Fruit fly (Drosophila melanogaster) whole organism, embryonic: ENCODE results near the gene RluA-1.
A peak's percentile ranks its signal among the peaks of the same experiment; 100 is the strongest.

ENCODE experiments used
- CG10462 ChIP-seq: fragments of 200-800 bp; sonication (Bioruptor generic); optimal IDR thresholded peaks from 2 replicates; lab custom pipeline; 2016; ENCODE audit warnings: missing biosample characterization, missing genetic modification characterization
- CG12219 ChIP-seq: fragments of 200-800 bp; sonication (Bioruptor generic); optimal IDR thresholded peaks from 3 replicates; lab custom pipeline; 2018; ENCODE audit warnings: missing biosample characterization, mild to moderate bottlenecking, missing genetic modification characterization
- CG12299 ChIP-seq: fragments of 200-800 bp; sonication (Bioruptor generic); optimal IDR thresholded peaks from 2 replicates; lab custom pipeline; 2018; ENCODE audit warnings: missing biosample characterization, mild to moderate bottlenecking, missing genetic modification characterization
- CG13894 ChIP-seq: fragments of 200-800 bp; sonication (Bioruptor generic); optimal IDR thresholded peaks from 3 replicates; lab custom pipeline; 2018; ENCODE audit warnings: missing biosample characterization, mild to moderate bottlenecking, missing genetic modification characterization, moderate library complexity
- CG14441 ChIP-seq: fragments of 200-800 bp; sonication (Bioruptor generic); IDR thresholded peaks from 2 replicates; pipeline ENCODE4 v1.3.6; 2022; ENCODE audit warnings: missing biosample characterization, missing genetic modification characterization
- CG15514 ChIP-seq: fragments of 200-800 bp; sonication (Bioruptor generic); optimal IDR thresholded peaks from 3 replicates; lab custom pipeline; 2017; ENCODE audit warnings: missing biosample characterization, missing genetic modification characterization, mild to moderate bottlenecking, moderate library complexity, missing genetic modification reagents
- CG15601 ChIP-seq: fragments of 200-800 bp; sonication (Bioruptor generic); optimal IDR thresholded peaks from 3 replicates; lab custom pipeline; 2019; ENCODE audit warnings: missing biosample characterization, mild to moderate bottlenecking, missing genetic modification characterization, moderate library complexity
- CG1603 ChIP-seq: fragments of 200-800 bp; sonication (Bioruptor generic); optimal IDR thresholded peaks from 2 replicates; lab custom pipeline; 2019; ENCODE audit warnings: missing biosample characterization, mild to moderate bottlenecking, missing genetic modification characterization, moderate library complexity
- CG17186 ChIP-seq: fragments of 200-800 bp; sonication (Bioruptor generic); optimal IDR thresholded peaks from 3 replicates; lab custom pipeline; 2017; ENCODE audit warnings: missing biosample characterization, missing genetic modification reagents, missing genetic modification characterization
- CG17328 ChIP-seq: fragments of 200-800 bp; sonication (Bioruptor generic); IDR thresholded peaks from 2 replicates; pipeline ENCODE4 v1.3.6; 2022; ENCODE audit warnings: missing biosample characterization, missing genetic modification characterization
- CG17359 ChIP-seq: fragments of 200-800 bp; sonication (Bioruptor generic); optimal IDR thresholded peaks from 3 replicates; lab custom pipeline; 2018; ENCODE audit warnings: missing biosample characterization, mild to moderate bottlenecking, missing genetic modification characterization, moderate library complexity
- CG32772 ChIP-seq: fragments of 200-800 bp; sonication (Bioruptor generic); IDR thresholded peaks from 2 replicates; pipeline ENCODE4 v1.3.6; 2022; ENCODE audit warnings: missing biosample characterization, missing genetic modification characterization
- CG33557 ChIP-seq: fragments of 200-800 bp; sonication (Bioruptor generic); optimal IDR thresholded peaks from 2 replicates; lab custom pipeline; 2019; ENCODE audit warnings: missing biosample characterization, mild to moderate bottlenecking, missing genetic modification characterization, moderate library complexity
- CG6272 ChIP-seq: fragments of 200-800 bp; sonication (Bioruptor generic); IDR thresholded peaks from 2 replicates; pipeline ENCODE4 v1.3.6; 2022; ENCODE audit warnings: missing biosample characterization, missing genetic modification characterization
- CG6813 ChIP-seq: fragments of 200-800 bp; sonication (Bioruptor generic); optimal IDR thresholded peaks from 2 replicates; lab custom pipeline; 2017; ENCODE audit warnings: missing biosample characterization, missing genetic modification characterization, mild to moderate bottlenecking, moderate library complexity, missing genetic modification reagents
- CG6854 ChIP-seq: fragments of 200-800 bp; sonication (Bioruptor generic); optimal IDR thresholded peaks from 3 replicates; lab custom pipeline; 2017; ENCODE audit warnings: missing biosample characterization, mild to moderate bottlenecking, missing genetic modification characterization
- CG7357 ChIP-seq: fragments of 200-800 bp; sonication (Bioruptor generic); IDR thresholded peaks from 3 replicates; pipeline ENCODE4 v1.3.6; 2022; ENCODE audit warnings: missing biosample characterization, missing genetic modification characterization
- CG7963 ChIP-seq: fragments of 200-800 bp; sonication (Bioruptor generic); IDR thresholded peaks from 3 replicates; pipeline ENCODE4 v1.3.6; 2022; ENCODE audit warnings: missing biosample characterization, missing genetic modification characterization; ENCODE audit not compliant: partially characterized antibody
- CG8359 ChIP-seq: fragments of 200-800 bp; sonication (Bioruptor generic); optimal IDR thresholded peaks from 2 replicates; lab custom pipeline; 2017; ENCODE audit warnings: missing biosample characterization, mild to moderate bottlenecking, missing genetic modification characterization, borderline replicate concordance
- CG9437 ChIP-seq: fragments of 200-800 bp; sonication (Bioruptor generic); optimal IDR thresholded peaks from 2 replicates; lab custom pipeline; 2018; ENCODE audit warnings: missing biosample characterization, mild to moderate bottlenecking, missing genetic modification characterization
- CrebB ChIP-seq: fragments of 200-800 bp; sonication (Bioruptor generic); optimal IDR thresholded peaks from 3 replicates; lab custom pipeline; 2018; ENCODE audit warnings: missing biosample characterization, mild to moderate bottlenecking, missing genetic modification characterization
- Doc3 ChIP-seq: fragments of 200-800 bp; sonication (Bioruptor generic); IDR thresholded peaks from 3 replicates; pipeline ENCODE4 v1.3.6; 2022; ENCODE audit warnings: missing biosample characterization, missing genetic modification characterization; ENCODE audit not compliant: partially characterized antibody
- E2f1 ChIP-seq: fragments of 200-800 bp; sonication (Bioruptor generic); IDR thresholded peaks from 2 replicates; pipeline ENCODE4 v1.3.6; 2022; ENCODE audit warnings: missing biosample characterization, missing genetic modification characterization
- HHEX ChIP-seq: fragments of 200-800 bp; sonication (Bioruptor generic); optimal IDR thresholded peaks from 3 replicates; lab custom pipeline; 2017; ENCODE audit warnings: missing biosample characterization, mild to moderate bottlenecking, missing genetic modification characterization, missing genetic modification reagents
- HLHmδ ChIP-seq: fragments of 200-800 bp; sonication (Bioruptor generic); optimal IDR thresholded peaks from 2 replicates; lab custom pipeline; 2018; ENCODE audit warnings: missing biosample characterization, mild to moderate bottlenecking, missing genetic modification characterization, moderate library complexity
- NC2β ChIP-seq: fragments of 200-800 bp; sonication (Bioruptor generic); optimal IDR thresholded peaks from 2 replicates; lab custom pipeline; 2016; ENCODE audit warnings: missing biosample characterization, missing genetic modification characterization
- Oaz ChIP-seq: fragments of 200-800 bp; sonication (Bioruptor generic); IDR thresholded peaks from 2 replicates; pipeline ENCODE4 v1.3.6; 2022; ENCODE audit warnings: missing biosample characterization, missing genetic modification characterization
- Poxn ChIP-seq: fragments of 200-800 bp; sonication (Bioruptor generic); IDR thresholded peaks from 2 replicates; pipeline ENCODE4 v1.3.6; 2022; ENCODE audit warnings: missing biosample characterization, missing genetic modification characterization
- Sox100B ChIP-seq: fragments of 200-800 bp; sonication (Bioruptor generic); optimal IDR thresholded peaks from 3 replicates; lab custom pipeline; 2018; ENCODE audit warnings: missing biosample characterization, mild to moderate bottlenecking, missing genetic modification characterization
- cad ChIP-seq: fragments of >200 bp; optimal IDR thresholded peaks from 2 replicates; lab custom pipeline; 2017; ENCODE audit warnings: missing biosample characterization, missing genetic modification characterization
- disco-r ChIP-seq: fragments of 200-800 bp; sonication (Bioruptor generic); optimal IDR thresholded peaks from 2 replicates; lab custom pipeline; 2016; ENCODE audit warnings: missing biosample characterization, missing genetic modification characterization
- en ChIP-seq: fragments of 200-800 bp; sonication (Bioruptor generic); optimal IDR thresholded peaks from 2 replicates; lab custom pipeline; 2016; ENCODE audit warnings: missing biosample characterization, missing genetic modification characterization
- gem ChIP-seq: fragments of 200-800 bp; sonication (Bioruptor generic); optimal IDR thresholded peaks from 2 replicates; lab custom pipeline; 2019; ENCODE audit warnings: missing biosample characterization, mild to moderate bottlenecking, missing genetic modification characterization, moderate library complexity
- gro ChIP-seq: fragments of 200-800 bp; sonication (Bioruptor generic); optimal IDR thresholded peaks from 2 replicates; lab custom pipeline; 2016; ENCODE audit warnings: missing biosample characterization, missing genetic modification characterization
- gsb-n ChIP-seq: fragments of 200-800 bp; sonication (Bioruptor generic); optimal IDR thresholded peaks from 3 replicates; lab custom pipeline; 2018; ENCODE audit warnings: missing biosample characterization, mild to moderate bottlenecking, missing genetic modification characterization
- gt ChIP-seq: fragments of 200-800 bp; sonication (Bioruptor generic); IDR thresholded peaks from 2 replicates; pipeline ENCODE4 v1.3.6; 2022; ENCODE audit warnings: missing biosample characterization, missing genetic modification characterization
- ham ChIP-seq: fragments of 200-800 bp; sonication (Bioruptor generic); IDR thresholded peaks from 2 replicates; pipeline ENCODE4 v1.3.6; 2022; ENCODE audit warnings: missing biosample characterization, missing genetic modification characterization
- lilli ChIP-seq: fragments of 200-800 bp; sonication (Bioruptor generic); optimal IDR thresholded peaks from 3 replicates; lab custom pipeline; 2016; ENCODE audit warnings: missing biosample characterization, missing genetic modification characterization
- lola ChIP-seq, 3 experiments: fragments of >200 bp in 2 of 3; fragments of 200-800 bp in 1 of 3; sonication (Bioruptor generic) in 1 of 3; optimal IDR thresholded peaks; 2 replicates each; lab custom pipeline; 2017 to 2019; ENCODE audit warnings: missing biosample characterization in 3 of 3, missing genetic modification characterization in 3 of 3, mild to moderate bottlenecking in 1 of 3, moderate library complexity in 1 of 3
- mam ChIP-seq: fragments of 200-800 bp; sonication (Bioruptor generic); optimal IDR thresholded peaks from 3 replicates; lab custom pipeline; 2016; ENCODE audit warnings: missing biosample characterization, missing genetic modification characterization
- org-1 ChIP-seq: fragments of 200-800 bp; sonication (Bioruptor generic); optimal IDR thresholded peaks from 2 replicates; lab custom pipeline; 2017; ENCODE audit warnings: missing biosample characterization, missing genetic modification characterization
- pan ChIP-seq, 4 experiments: fragments of >200 bp in 3 of 4; fragments of 200-800 bp in 1 of 4; sonication (Bioruptor generic) in 1 of 4; optimal IDR thresholded peaks in 3 of 4; IDR thresholded peaks in 1 of 4; 2 replicates each; pipeline versions ENCODE4 v1.3.6 to Lab custom; 2017 to 2022; ENCODE audit warnings: missing biosample characterization in 2 of 4, missing genetic modification characterization in 2 of 4, mixed read lengths in 1 of 4
- ranshi ChIP-seq: fragments of 200-800 bp; sonication (Bioruptor generic); IDR thresholded peaks from 2 replicates; pipeline ENCODE4 v1.3.6; 2022; ENCODE audit warnings: missing biosample characterization, missing genetic modification characterization
- sc ChIP-seq, 3 experiments: fragments of >200 bp in 2 of 3; fragments of 200-800 bp in 1 of 3; sonication (Bioruptor generic) in 1 of 3; optimal IDR thresholded peaks; 2 replicates in 2 of 3; 3 replicates in 1 of 3; lab custom pipeline; 2017; ENCODE audit warnings: mild to moderate bottlenecking in 1 of 3, missing biosample characterization in 1 of 3, missing genetic modification characterization in 1 of 3, missing genetic modification reagents in 1 of 3
- sisA ChIP-seq: fragments of 200-800 bp; sonication (Bioruptor generic); IDR thresholded peaks from 2 replicates; pipeline ENCODE4 v1.3.6; 2022; ENCODE audit warnings: missing biosample characterization, missing genetic modification characterization
- tio ChIP-seq: fragments of 200-800 bp; sonication (Bioruptor generic); optimal IDR thresholded peaks from 2 replicates; lab custom pipeline; 2017; ENCODE audit warnings: missing biosample characterization, missing genetic modification characterization, inconsistent platforms
- tna ChIP-seq: fragments of 200-800 bp; sonication (Bioruptor generic); IDR thresholded peaks from 2 replicates; pipeline ENCODE4 v1.3.6; 2022; ENCODE audit warnings: missing biosample characterization, missing genetic modification characterization; ENCODE audit not compliant: partially characterized antibody
- unc-4 ChIP-seq: fragments of 200-800 bp; sonication (Bioruptor generic); IDR thresholded peaks from 2 replicates; pipeline ENCODE4 v1.3.6; 2022; ENCODE audit warnings: missing biosample characterization, missing genetic modification characterization; ENCODE audit not compliant: partially characterized antibody
- vfl ChIP-seq: fragments of 200-800 bp; sonication (Bioruptor generic); optimal IDR thresholded peaks from 2 replicates; lab custom pipeline; 2016; ENCODE audit warnings: missing biosample characterization, missing genetic modification characterization

Gene RluA-1

dm6 chr2L:10439174-10439573, 35.0 kb downstream of the RluA-1 start, which contains the start of gene Nse4 (continued):
- TF ChIP-seq CG17359 (tag; lab: Kevin White, UChicago) (no peak), CG15514 (peak; percentile 25), ranshi (GFP tag; lab: Robert Waterston, UW) (no peak), CG6272 (no peak), sisA (GFP tag; lab: Robert Waterston, UW) (no peak), sc (optimal IDR thresholded peaks at IDR 0.05; lab: Kevin White, UChicago) (no peak), sc (GFP tag; optimal IDR thresholded peaks at IDR 0.05; lab: Kevin White, UChicago) (no peak), CG6854 (GFP tag; lab: Kevin White, UChicago) (no peak), tio (GFP tag; lab: Kevin White, UChicago) (no peak), CG17186 (GFP tag; lab: Kevin White, UChicago) (no peak), vfl (no peak), ham (no peak), gt (GFP tag; lab: Robert Waterston, UW) (no peak), lola (GFP tag; optimal IDR thresholded peaks at IDR 0.05; lab: Kevin White, UChicago) (peak in 1 of 3 experiments; percentile 32), HLHmδ (GFP tag; lab: Kevin White, UChicago) (no peak), CG13894 (tag; lab: Kevin White, UChicago) (no peak), Sox100B (GFP tag; lab: Kevin White, UChicago) (no peak), lilli (GFP tag; lab: Kevin White, UChicago) (no peak), CG1603 (tag; lab: Kevin White, UChicago) (peak; percentile 99), Oaz (GFP tag; lab: Robert Waterston, UW) (no peak), CG7357 (peak; percentile 85), CG10462 (GFP tag; lab: Kevin White, UChicago) (no peak), CG9437 (GFP tag; lab: Kevin White, UChicago) (no peak), CG33557 (GFP tag; lab: Kevin White, UChicago) (no peak), CG15601 (tag; lab: Kevin White, UChicago) (no peak), mam (GFP tag; lab: Kevin White, UChicago) (no peak), en (GFP tag; lab: Kevin White, UChicago) (no peak), NC2β (GFP tag; lab: Kevin White, UChicago) (no peak), org-1 (no peak), CG6813 (GFP tag; lab: Kevin White, UChicago) (no peak), E2f1 (no peak), CrebB (no peak), gem (tag; lab: Kevin White, UChicago) (no peak), cad (no peak), CG12299 (tag; lab: Kevin White, UChicago) (no peak), CG8359 (GFP tag; lab: Kevin White, UChicago) (no peak), Doc3 (peak; percentile 46; the same call in 2 of the 3 replicates), CG17328 (GFP tag; lab: Robert Waterston, UW) (no peak), CG14441 (no peak), gsb-n (tag; lab: Kevin White, UChicago) (no peak), gro (GFP tag; lab: Kevin White, UChicago) (no peak), pan (optimal IDR thresholded peaks at IDR 0.05; lab: Kevin White, UChicago) (no peak), pan (GFP tag; optimal IDR thresholded peaks at IDR 0.05 in 1 of 2, IDR thresholded peaks at IDR 0.05 in 1 of 2) (no peak), tna (peak; percentile 93), HHEX (GFP tag; lab: Kevin White, UChicago) (no peak), CG12219 (GFP tag; lab: Kevin White, UChicago) (no peak), unc-4 (GFP tag; lab: Robert Waterston, UW) (peak; percentile 74), Poxn (GFP tag; lab: Robert Waterston, UW) (no peak), disco-r (GFP tag; lab: Kevin White, UChicago) (no peak), CG32772 (GFP tag; lab: Robert Waterston, UW) (no peak), CG7963 (GFP tag; lab: Robert Waterston, UW) (peak; percentile 90)
